Fruit fly (Drosophila melanogaster): ENCODE data around the gene lost.

DNA sequence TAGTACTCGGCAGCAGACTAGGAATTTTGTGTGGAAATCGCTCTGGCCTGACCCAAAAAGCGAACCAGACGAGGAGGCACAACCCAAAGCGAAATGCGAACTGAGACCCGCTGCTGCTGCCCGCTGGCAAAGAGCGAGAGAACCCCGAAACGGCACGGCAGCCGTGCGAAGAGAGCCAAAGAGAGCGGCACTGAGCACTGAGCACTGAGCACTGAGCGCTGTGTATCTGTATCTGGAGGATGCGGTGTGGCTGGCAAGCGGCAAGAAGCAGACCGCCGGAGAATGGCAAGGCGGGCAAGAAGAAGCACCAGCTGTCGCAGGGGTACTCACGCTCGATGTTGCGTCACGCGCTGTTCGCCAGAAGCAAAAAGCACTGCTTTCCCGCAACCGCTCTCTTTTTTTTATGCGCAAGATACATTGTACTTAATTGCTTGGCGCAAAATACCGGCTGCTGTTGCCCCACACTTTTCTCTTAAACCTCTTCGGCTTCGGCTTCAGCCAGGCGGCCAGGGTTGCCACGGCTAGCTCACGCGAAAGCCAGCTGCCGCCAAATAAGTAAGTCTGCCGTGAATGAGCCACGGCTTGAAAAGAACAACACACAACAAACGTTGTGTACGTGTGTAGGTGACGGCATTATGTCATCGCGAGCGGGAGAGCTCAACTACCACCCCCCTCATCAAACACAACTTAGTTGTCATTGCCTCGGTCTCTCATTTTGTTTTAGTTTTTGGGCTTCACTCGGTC lies 50.5 kb downstream of the lost start:
- peak; percentile 13 for TF ChIP-seq CG14655 (GFP tag; optimal IDR thresholded peaks at IDR 0.05)
- peak; percentile 16 for TF ChIP-seq EcR (GFP tag; optimal IDR thresholded peaks at IDR 0.05)
- peak; percentile 25 for TF ChIP-seq CG8159 (tag; optimal IDR thresholded peaks at IDR 0.05)
- peak; percentile 68; the same call in 1 of the 3 replicates for TF ChIP-seq fd96Ca (GFP tag; IDR thresholded peaks at IDR 0.05)
- TF ChIP-seq Pif1A (GFP tag; optimal IDR thresholded peaks at IDR 0.05): peak; percentile 19
- peak; percentile 93 for TF ChIP-seq CG13204 (GFP tag; optimal IDR thresholded peaks at IDR 0.05)
- peak; percentile 93 for TF ChIP-seq CG4496 (GFP tag; IDR thresholded peaks at IDR 0.05)
- peak; percentile 2 for TF ChIP-seq gl (tag; optimal IDR thresholded peaks at IDR 0.05)
- TF ChIP-seq CG17806 (tag; optimal IDR thresholded peaks at IDR 0.05): no peak
- no peak for TF ChIP-seq D1 (tag; optimal IDR thresholded peaks at IDR 0.05)
- TF ChIP-seq CG10348 (GFP tag; IDR thresholded peaks at IDR 0.05): no peak

All from whole organism, pupa.